Fruit fly (Drosophila melanogaster): Measurements from ENCODE around the gene CG15020.

Gene CG15020

DNA sequence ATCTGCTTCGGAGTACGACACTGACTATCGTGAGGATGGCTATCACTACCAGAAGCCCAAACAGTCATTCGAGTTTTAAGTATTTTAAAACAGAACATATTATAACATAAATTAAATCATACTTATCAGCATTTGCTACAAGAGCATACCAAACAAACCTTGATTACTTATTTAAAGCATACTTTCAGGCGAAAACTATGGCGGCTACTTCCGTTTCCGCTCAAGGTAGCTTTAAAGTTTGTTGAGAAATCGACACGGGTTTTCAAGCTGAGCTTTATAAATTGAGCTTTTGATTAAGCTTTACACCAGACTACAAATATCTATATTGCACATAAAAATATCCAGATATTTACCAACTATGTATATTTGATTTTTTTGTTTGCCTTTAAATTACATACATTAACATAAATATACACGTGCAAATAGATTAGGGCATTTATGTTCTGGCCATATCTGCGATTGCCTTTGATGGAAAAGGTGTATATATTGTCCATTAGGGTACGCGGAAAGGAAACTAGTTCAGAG, 53.5 kb downstream of the CG15020 start (continued):
- TF ChIP-seq NC2α (GFP tag; optimal IDR thresholded peaks at IDR 0.05) (no peak), sqz (GFP tag; optimal IDR thresholded peaks at IDR 0.05) (peak; percentile 71), inv (GFP tag; IDR thresholded peaks at IDR 0.05; ENCODE audit: partially characterized antibody) (no peak), CTCF (GFP tag; optimal IDR thresholded peaks at IDR 0.05) (peak; percentile 69), Hr51 (GFP tag; optimal IDR thresholded peaks at IDR 0.05) (peak; percentile 49 to 83), Ptx1 (GFP tag; IDR thresholded peaks at IDR 0.05) (no peak; the same call in 1 of the 2 replicates), Hmx (GFP tag; optimal IDR thresholded peaks at IDR 0.05) (no peak), ham (GFP tag; IDR thresholded peaks at IDR 0.05) (no peak), CG31441 (GFP tag; IDR thresholded peaks at IDR 0.05) (peak; percentile 80), crc (GFP tag; optimal IDR thresholded peaks at IDR 0.05) (peak; percentile 36), CG6272 (GFP tag; IDR thresholded peaks at IDR 0.05) (no peak), CG4820 (GFP tag; optimal IDR thresholded peaks at IDR 0.05) (peak; percentile 14), Elba2 (GFP tag; optimal IDR thresholded peaks at IDR 0.05) (no peak), dimm (GFP tag; IDR thresholded peaks at IDR 0.05) (no peak), pfk (GFP tag; optimal IDR thresholded peaks at IDR 0.05) (peak; percentile 79), Blimp-1 (GFP tag; optimal IDR thresholded peaks at IDR 0.05) (peak; percentile 73), CG43689 (GFP tag; IDR thresholded peaks at IDR 0.05) (peak; percentile 66), CG7372 (GFP tag; IDR thresholded peaks at IDR 0.05) (no peak; the same call in 1 of the 2 replicates), CG15479 (GFP tag; optimal IDR thresholded peaks at IDR 0.05) (no peak), CG13424 (tag; optimal IDR thresholded peaks at IDR 0.05) (peak; percentile 64), H2.0 (GFP tag; IDR thresholded peaks at IDR 0.05) (peak; percentile 57), repo (GFP tag; optimal IDR thresholded peaks at IDR 0.05) (peak; percentile 65), CG33213 (GFP tag; optimal IDR thresholded peaks at IDR 0.05) (peak; percentile 86), NC2β (GFP tag; optimal IDR thresholded peaks at IDR 0.05) (peak; percentile 77), CG6254 (GFP tag; optimal IDR thresholded peaks at IDR 0.05) (peak; percentile 83), trh (GFP tag; optimal IDR thresholded peaks at IDR 0.05) (peak; percentile 73), CG11247 (GFP tag; IDR thresholded peaks at IDR 0.05) (peak; percentile 62), CG8478 (optimal IDR thresholded peaks at IDR 0.05) (no peak), CG4617 (GFP tag; optimal IDR thresholded peaks at IDR 0.05; ENCODE audit: borderline replicate concordance) (peak; percentile 40), CG10543 (GFP tag; optimal IDR thresholded peaks at IDR 0.05) (peak; percentile 85), CG30431 (GFP tag; optimal IDR thresholded peaks at IDR 0.05) (peak; percentile 25), CG8089 (GFP tag; optimal IDR thresholded peaks at IDR 0.05) (peak; percentile 67), her (GFP tag; optimal IDR thresholded peaks at IDR 0.05) (peak; percentile 37), CG2678 (tag; optimal IDR thresholded peaks at IDR 0.05) (peak; percentile 71), Tbp (GFP tag; optimal IDR thresholded peaks at IDR 0.05) (no peak), CG1647 (GFP tag; optimal IDR thresholded peaks at IDR 0.05) (peak; percentile 52), CG15269 (tag; optimal IDR thresholded peaks at IDR 0.05) (peak; percentile 79), pho (GFP tag; optimal IDR thresholded peaks at IDR 0.05) (peak; percentile 33), Dfd (GFP tag; optimal IDR thresholded peaks at IDR 0.05) (no peak), Dip3 (GFP tag; optimal IDR thresholded peaks at IDR 0.05) (peak; percentile 42), Chrac-16 (GFP tag; optimal IDR thresholded peaks at IDR 0.05) (no peak), CG14050 (GFP tag; IDR thresholded peaks at IDR 0.05) (peak; percentile 63), H15 (GFP tag; IDR thresholded peaks at IDR 0.05) (0 out of 3 replicates have a peak, but pooled peaks have one; percentile 42), Taf1 (GFP tag; IDR thresholded peaks at IDR 0.05) (0 out of 2 replicates have a peak, but pooled peaks have one; percentile 13), fd3F (GFP tag; optimal IDR thresholded peaks at IDR 0.05) (peak; percentile 68), CG6813 (GFP tag; optimal IDR thresholded peaks at IDR 0.05) (peak; percentile 95), CG3995 (GFP tag; optimal IDR thresholded peaks at IDR 0.05) (peak; percentile 50), Asciz (GFP tag; optimal IDR thresholded peaks at IDR 0.05) (peak; percentile 95), mld (GFP tag; IDR thresholded peaks at IDR 0.05; ENCODE audit: partially characterized antibody) (no peak), Bteb2 (GFP tag; optimal IDR thresholded peaks at IDR 0.05) (peak; percentile 78), sisA (GFP tag; IDR thresholded peaks at IDR 0.05) (no peak)

All from whole organism, embryonic.